Fruit fly (Drosophila melanogaster): Measurements from ENCODE around the gene CG6763.

Gene CG6763

dm6 chr3R:23293066-23293777 is 9.4 kb downstream of the CG6763 start (continued):
- TF ChIP-seq CrebA (GFP tag; optimal IDR thresholded peaks at IDR 0.05; ENCODE audit: borderline replicate concordance): no peak
- TF ChIP-seq Jra (GFP tag; optimal IDR thresholded peaks at IDR 0.05): peak; percentile 2
- TF ChIP-seq sv (GFP tag; optimal IDR thresholded peaks at IDR 0.05): peak; percentile 37
- no peak for TF ChIP-seq lola (GFP tag; optimal IDR thresholded peaks at IDR 0.05)
- no peak for TF ChIP-seq CG9705 (GFP tag; optimal IDR thresholded peaks at IDR 0.05)
- TF ChIP-seq Sp1 (GFP tag; optimal IDR thresholded peaks at IDR 0.05): peak; percentile 50
- TF ChIP-seq fru (GFP tag; optimal IDR thresholded peaks at IDR 0.05): peak; percentile 42
- TF ChIP-seq Dfd (GFP tag; optimal IDR thresholded peaks at IDR 0.05): no peak
- no peak for TF ChIP-seq Mio (GFP tag; optimal IDR thresholded peaks at IDR 0.05)
- TF ChIP-seq GATAd (GFP tag; optimal IDR thresholded peaks at IDR 0.05): no peak
- TF ChIP-seq Abd-B (GFP tag; optimal IDR thresholded peaks at IDR 0.05): no peak

- TF ChIP-seq Rel (GFP tag; optimal IDR thresholded peaks at IDR 0.05) (peak; percentile 3), Rel (tag; optimal IDR thresholded peaks at IDR 0.05) (peak; percentile 50), Hr78 (GFP tag; optimal IDR thresholded peaks at IDR 0.05) (no peak), Mio (GFP tag; optimal IDR thresholded peaks at IDR 0.05) (no peak), N (GFP tag; optimal IDR thresholded peaks at IDR 0.05) (no peak), ey (GFP tag; optimal IDR thresholded peaks at IDR 0.05) (no peak), Dfd (GFP tag; optimal IDR thresholded peaks at IDR 0.05) (no peak), CG32264 (GFP tag; optimal IDR thresholded peaks at IDR 0.05) (no peak), sage (GFP tag; optimal IDR thresholded peaks at IDR 0.05) (no peak), foxo (GFP tag; optimal IDR thresholded peaks at IDR 0.05) (peak in 1 of 2 experiments; percentile 10), brk (GFP tag; optimal IDR thresholded peaks at IDR 0.05) (peak; percentile 8), Vsx2 (GFP tag; optimal IDR thresholded peaks at IDR 0.05; ENCODE audit: partially characterized antibody) (no peak), woc (GFP tag; optimal IDR thresholded peaks at IDR 0.05) (no peak), tai (GFP tag; optimal IDR thresholded peaks at IDR 0.05) (no peak), dl (GFP tag; optimal IDR thresholded peaks at IDR 0.05; ENCODE audit: insufficient read depth in 1 of 2, partially characterized antibody in 2 of 2) (peak; percentile 10 to 64), CrebA (GFP tag; optimal IDR thresholded peaks at IDR 0.05; ENCODE audit: borderline replicate concordance) (peak; percentile 57), usp (GFP tag; optimal IDR thresholded peaks at IDR 0.05) (no peak), pan (optimal IDR thresholded peaks at IDR 0.05) (no peak), Jra (GFP tag; optimal IDR thresholded peaks at IDR 0.05) (no peak), Dif (GFP tag; optimal IDR thresholded peaks at IDR 0.05; ENCODE audit: partially characterized antibody) (peak; percentile 61), dmrt93B (GFP tag; optimal IDR thresholded peaks at IDR 0.05) (no peak), fru (GFP tag; optimal IDR thresholded peaks at IDR 0.05) (peak; percentile 16), Hr83 (GFP tag; optimal IDR thresholded peaks at IDR 0.05; ENCODE audit: poor library complexity, severe bottlenecking) (peak; percentile 15), rgr (GFP tag; optimal IDR thresholded peaks at IDR 0.05) (peak; percentile 35), Sp1 (GFP tag; optimal IDR thresholded peaks at IDR 0.05) (peak; percentile 26), dsf (GFP tag; optimal IDR thresholded peaks at IDR 0.05; ENCODE audit: borderline replicate concordance) (no peak), OdsH (GFP tag; optimal IDR thresholded peaks at IDR 0.05) (peak; percentile 33), HLH106 (tag; optimal IDR thresholded peaks at IDR 0.05) (peak; percentile 12), h (GFP tag; optimal IDR thresholded peaks at IDR 0.05) (peak; percentile 72), sv (GFP tag; optimal IDR thresholded peaks at IDR 0.05) (no peak), GATAd (GFP tag; optimal IDR thresholded peaks at IDR 0.05) (no peak), Abd-B (GFP tag; optimal IDR thresholded peaks at IDR 0.05) (no peak), jim (GFP tag; optimal IDR thresholded peaks at IDR 0.05) (no peak), lola (GFP tag; optimal IDR thresholded peaks at IDR 0.05) (no peak), Hnf4 (GFP tag; optimal IDR thresholded peaks at IDR 0.05) (peak; percentile 27), psq (GFP tag; optimal IDR thresholded peaks at IDR 0.05) (peak; percentile 38), Myc (optimal IDR thresholded peaks at IDR 0.05) (no peak), CG9705 (GFP tag; optimal IDR thresholded peaks at IDR 0.05) (no peak), br (GFP tag; optimal IDR thresholded peaks at IDR 0.05) (peak; percentile 46)
Measured at dm6 chr3R:23295360-23295772, 11.6 kb downstream of the CG6763 start.

Data from whole organism, wandering third instar larva.